Worm (Caenorhabditis elegans) whole organism, L4 larva: ENCODE measurements around the gene lmtr-3.

ENCODE experiments used
- F44E2.7 ChIP-seq: fragments of 200-800 bp; sonication (Bioruptor generic); IDR thresholded peaks from 2 replicates; pipeline ENCODE4 v2.1.2; 2022; ENCODE audit warnings: missing genetic modification characterization, missing compliant biosample characterization
- attf-4 ChIP-seq: sonication (generic microtip); optimal IDR thresholded peaks from 3 replicates; lab custom pipeline; 2017; ENCODE audit warnings: missing biosample characterization, missing genetic modification characterization
- daf-8 ChIP-seq: fragments of 200-800 bp; sonication (Bioruptor generic); IDR thresholded peaks from 2 replicates; pipeline ENCODE4 v1.3.6; 2022; ENCODE audit warnings: missing genetic modification characterization, missing compliant biosample characterization
- lin-39 ChIP-seq: fragments of 150-350 bp; optimal IDR thresholded peaks from 2 replicates; lab custom pipeline; 2014; ENCODE audit warnings: missing biosample characterization, missing genetic modification reagents, missing genetic modification characterization
- madf-9 ChIP-seq: fragments of 200-800 bp; sonication (Bioruptor generic); conservative IDR thresholded peaks from 2 replicates; pipeline ENCODE4 v1.3.6; 2022; ENCODE audit warnings: missing genetic modification reagents, missing genetic modification characterization, missing compliant biosample characterization
- pqm-1 ChIP-seq: sonication (generic microtip); optimal IDR thresholded peaks from 2 replicates; lab custom pipeline; 2017; ENCODE audit warnings: missing biosample characterization, missing genetic modification characterization
- snpc-4 ChIP-seq: fragments of 150-350 bp; optimal IDR thresholded peaks from 2 replicates; lab custom pipeline; 2014; ENCODE audit warnings: missing biosample characterization, missing genetic modification characterization

- no peak for TF ChIP-seq F44E2.7 (GFP tag; lab: Robert Waterston, UW)
- TF ChIP-seq pqm-1 (tag; lab: Kevin White, UChicago): no peak
- no peak for TF ChIP-seq attf-4
- no peak for TF ChIP-seq daf-8 (GFP tag; lab: Robert Waterston, UW)
- no peak for TF ChIP-seq madf-9 (GFP tag; lab: Robert Waterston, UW)
- no peak for TF ChIP-seq lin-39 (tag; lab: Kevin White, UChicago)
- TF ChIP-seq snpc-4 (tag; lab: Kevin White, UChicago): no peak
Measured at ce11 chrV:11113041-11113574, 10.9 kb upstream of the lmtr-3 start, which contains the start of gene erfa-3.
